Worm (Caenorhabditis elegans) whole organism, midembryonic: ENCODE measurements around the gene emc-2.

ENCODE experiments used
- cog-1 ChIP-seq: sonication (generic microtip); optimal IDR thresholded peaks from 2 replicates; lab custom pipeline; 2016; ENCODE audit warnings: missing genetic modification characterization, missing compliant biosample characterization
- klf-2 ChIP-seq: fragments of 200-800 bp; sonication (Bioruptor generic); conservative IDR thresholded peaks from 2 replicates; pipeline ENCODE4 v1.3.6; 2022; ENCODE audit warnings: missing genetic modification reagents, missing genetic modification characterization, missing compliant biosample characterization
- ref-1 ChIP-seq: fragments of 200-800 bp; sonication (Bioruptor generic); conservative IDR thresholded peaks from 2 replicates; pipeline ENCODE4 v1.3.6; 2022; ENCODE audit warnings: missing genetic modification reagents, missing genetic modification characterization, missing compliant biosample characterization

ce11 chrII:1275439-1275838 is 30.5 kb downstream of the emc-2 start, which contains the start of gene Y57G7A.5:
- TF ChIP-seq klf-2 (GFP tag; lab: Robert Waterston, UW) (no peak), cog-1 (tag; lab: Kevin White, UChicago) (no peak), ref-1 (GFP tag; lab: Robert Waterston, UW) (no peak)
